Fruit fly (Drosophila melanogaster) Kc167 (cell line): ENCODE results near the gene CG6695.

Source experiments
- Myc ChIP-seq: fragments of >200 bp; optimal IDR thresholded peaks from 2 replicates; lab custom pipeline; 2017; ENCODE audit warnings: missing external identifiers
- Sin3A ChIP-seq: fragments of >200 bp; optimal IDR thresholded peaks from 2 replicates; lab custom pipeline; 2018; ENCODE audit warnings: missing external identifiers
- h ChIP-seq: fragments of >200 bp; optimal IDR thresholded peaks from 3 replicates; lab custom pipeline; 2018; ENCODE audit warnings: missing external identifiers
- insv ChIP-seq: fragments of >200 bp; optimal IDR thresholded peaks from 3 replicates; lab custom pipeline; 2018; ENCODE audit warnings: missing external identifiers
- psq ChIP-seq: fragments of >200 bp; optimal IDR thresholded peaks from 2 replicates; lab custom pipeline; 2017; ENCODE audit warnings: missing external identifiers
- ttk ChIP-seq: sonication (Bioruptor generic); optimal IDR thresholded peaks from 2 replicates; lab custom pipeline; 2017; ENCODE audit warnings: missing external identifiers

Gene CG6695

DNA sequence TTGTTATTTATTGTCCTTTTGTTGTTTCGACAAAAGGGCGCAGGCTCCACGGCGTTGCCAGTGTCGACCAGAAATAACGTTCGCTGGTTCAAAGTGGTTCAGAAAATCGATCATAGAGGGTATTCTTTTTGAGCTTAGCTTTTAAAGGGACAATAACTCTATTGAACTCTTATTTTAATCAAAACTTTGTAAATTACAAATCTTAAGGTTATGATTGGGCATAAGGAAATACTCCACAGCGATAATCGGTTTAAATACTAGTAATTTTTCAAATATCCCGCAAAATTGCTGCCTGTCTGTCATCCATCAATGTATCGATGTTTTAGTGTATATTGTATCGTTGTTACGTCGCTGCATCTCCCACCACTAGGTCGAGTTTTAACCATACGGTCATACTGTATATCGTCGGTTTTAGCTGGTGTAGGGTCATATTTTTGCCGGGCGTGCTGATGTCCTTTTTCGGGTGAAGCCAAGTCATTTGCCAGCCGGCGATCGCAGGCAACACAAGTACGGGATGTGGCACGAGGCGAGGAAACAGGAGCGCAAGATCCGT, at the start of gene CG6695, which contains the start of gene CG31125:
TSS of gene CG6695 (plus strand) at position 391 of the 553 bp plus-strand sequence.
TSS of gene CG31125 (minus strand) at position 51 of the 553 bp plus-strand sequence.
- TF ChIP-seq psq (lab: Kevin White, UChicago), result no peak
- TF ChIP-seq Myc (lab: Kevin White, UChicago), result no peak
- TF ChIP-seq h, result no peak
- no peak for TF ChIP-seq ttk (lab: Kevin White, UChicago)
- no peak for TF ChIP-seq Sin3A (lab: Kevin White, UChicago)
- TF ChIP-seq insv (lab: Kevin White, UChicago), result no peak

DNA sequence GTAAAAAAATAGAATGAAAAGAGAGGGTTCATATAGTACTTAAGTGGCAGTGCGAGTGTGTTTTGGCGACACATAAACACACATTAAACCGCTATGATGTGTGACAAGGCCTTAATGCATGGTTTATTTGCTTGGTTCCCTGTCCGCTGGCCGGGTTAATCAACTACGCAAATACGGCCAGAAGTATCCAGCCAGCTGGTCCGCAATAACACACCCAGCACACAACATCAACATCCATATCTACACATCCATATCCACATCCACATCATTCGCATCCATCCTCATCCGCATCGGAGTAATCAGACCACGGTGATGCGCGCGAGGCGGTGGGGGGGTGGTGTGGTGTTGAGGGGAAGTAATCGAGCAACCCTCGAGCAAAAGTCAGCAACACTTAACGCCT, 48.1 kb upstream of the CG6695 start:
- TF ChIP-seq Sin3A (lab: Kevin White, UChicago), result no peak
- no peak for TF ChIP-seq psq (lab: Kevin White, UChicago)
- no peak for TF ChIP-seq Myc (lab: Kevin White, UChicago)
- no peak for TF ChIP-seq h
- no peak for TF ChIP-seq ttk (lab: Kevin White, UChicago)
- no peak for TF ChIP-seq insv (lab: Kevin White, UChicago)

DNA sequence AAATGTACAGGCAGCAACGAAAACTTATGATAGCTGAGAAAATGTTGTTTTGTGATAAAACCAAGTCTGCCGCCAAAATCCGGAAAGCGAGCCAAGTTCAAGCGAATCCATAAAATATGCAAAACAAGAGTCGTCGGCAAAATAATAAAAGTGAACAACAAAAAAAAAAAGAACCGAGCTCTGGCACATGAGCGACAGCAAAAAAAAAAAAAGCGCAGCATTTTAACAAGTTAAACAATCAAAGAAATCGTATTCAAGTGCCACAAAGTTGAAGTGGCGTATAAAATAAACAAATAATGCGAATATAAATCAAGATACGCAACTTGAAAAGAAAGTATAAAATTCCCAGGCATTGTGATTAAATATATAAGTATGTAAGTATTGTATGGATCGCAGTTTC, 46.6 kb upstream of the CG6695 start:
- TF ChIP-seq psq (lab: Kevin White, UChicago) (no peak), h (no peak), insv (lab: Kevin White, UChicago) (no peak), Sin3A (lab: Kevin White, UChicago) (no peak)

DNA sequence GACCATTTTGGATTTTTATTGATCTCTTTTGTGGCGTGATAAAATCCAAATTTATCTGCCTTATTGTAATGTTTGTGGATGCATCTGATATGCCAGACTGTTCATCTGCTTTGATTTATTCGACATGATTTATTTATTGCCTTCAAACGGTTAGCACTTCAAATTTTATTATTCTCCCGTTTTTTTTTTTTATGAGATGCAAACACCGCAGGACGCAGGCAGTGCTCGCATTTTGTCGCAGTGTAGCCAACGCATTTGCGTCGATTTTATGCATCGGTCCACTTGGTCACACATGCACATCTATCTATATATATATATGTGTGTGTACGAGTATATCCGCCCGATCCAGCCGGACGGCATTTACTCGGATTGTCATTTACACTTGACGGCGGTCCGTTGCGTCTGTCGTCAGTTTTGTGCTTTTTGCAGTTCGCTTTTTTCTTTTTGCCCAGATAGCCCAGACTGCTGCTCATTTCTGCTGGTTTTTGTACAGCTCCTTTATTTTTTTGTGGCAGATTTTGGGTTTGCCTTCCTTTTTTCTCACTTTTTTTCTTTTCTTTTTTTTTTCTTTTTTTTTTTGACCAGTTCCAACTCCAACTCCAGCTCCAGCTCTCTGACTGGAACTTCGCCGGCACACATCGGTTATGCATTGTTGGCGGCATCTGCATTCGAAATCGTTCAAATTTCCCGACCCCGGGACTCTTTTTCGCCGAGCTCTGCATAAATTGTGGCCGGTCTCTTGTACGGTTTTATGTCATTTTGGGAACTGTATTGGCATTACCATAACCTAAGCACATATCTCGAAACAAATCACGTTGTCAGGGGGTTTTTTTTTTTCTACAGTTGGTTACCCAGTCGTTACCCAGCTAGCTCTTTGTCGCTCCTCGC, 40.9 kb upstream of the CG6695 start:
- TF ChIP-seq Myc (lab: Kevin White, UChicago), result no peak
- no peak for TF ChIP-seq insv (lab: Kevin White, UChicago)
- no peak for TF ChIP-seq Sin3A (lab: Kevin White, UChicago)
- no peak for TF ChIP-seq psq (lab: Kevin White, UChicago)
- TF ChIP-seq ttk (lab: Kevin White, UChicago), result no peak
- no peak for TF ChIP-seq h

DNA sequence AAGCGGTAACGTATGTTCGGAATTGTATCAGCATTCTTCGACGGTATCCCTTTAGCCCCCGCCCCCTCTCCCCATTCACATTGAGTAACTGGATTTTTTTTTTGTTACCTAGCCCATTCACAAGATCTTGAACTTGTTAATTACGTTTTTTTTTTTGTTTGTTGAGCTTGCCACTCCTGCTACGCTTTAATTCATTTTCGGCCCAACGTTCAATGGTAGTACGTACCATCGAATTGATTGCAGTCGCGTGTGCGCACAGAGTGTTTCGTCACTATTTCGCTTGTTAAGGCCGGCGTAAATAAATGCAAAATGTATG, 40.3 kb upstream of the CG6695 start:
- TF ChIP-seq Myc (lab: Kevin White, UChicago) (no peak), h (no peak), ttk (lab: Kevin White, UChicago) (no peak), psq (lab: Kevin White, UChicago) (no peak), Sin3A (lab: Kevin White, UChicago) (no peak), insv (lab: Kevin White, UChicago) (no peak)

DNA sequence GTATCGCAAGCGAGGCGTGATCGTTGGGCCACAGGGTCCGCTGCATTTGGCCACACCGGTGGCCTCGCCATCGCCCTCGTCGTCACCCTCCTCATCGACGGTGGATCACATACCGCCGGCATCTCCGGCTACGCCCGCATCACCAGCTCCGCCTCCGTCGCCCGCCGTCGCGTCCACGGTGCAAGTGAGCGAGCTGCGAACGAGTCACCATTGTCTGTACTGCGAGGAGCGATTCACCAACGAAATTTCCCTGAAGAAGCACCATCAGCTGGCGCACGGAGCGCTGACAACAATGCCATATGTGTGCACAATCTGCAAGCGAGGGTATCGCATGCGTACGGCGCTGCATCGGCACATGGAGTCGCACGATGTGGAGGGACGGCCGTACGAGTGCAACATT, 34.4 kb upstream of the CG6695 start:
- no peak for TF ChIP-seq psq (lab: Kevin White, UChicago)
- no peak for TF ChIP-seq ttk (lab: Kevin White, UChicago)
- no peak for TF ChIP-seq Myc (lab: Kevin White, UChicago)
- TF ChIP-seq insv (lab: Kevin White, UChicago), result no peak
- no peak for TF ChIP-seq Sin3A (lab: Kevin White, UChicago)
- no peak for TF ChIP-seq h

DNA sequence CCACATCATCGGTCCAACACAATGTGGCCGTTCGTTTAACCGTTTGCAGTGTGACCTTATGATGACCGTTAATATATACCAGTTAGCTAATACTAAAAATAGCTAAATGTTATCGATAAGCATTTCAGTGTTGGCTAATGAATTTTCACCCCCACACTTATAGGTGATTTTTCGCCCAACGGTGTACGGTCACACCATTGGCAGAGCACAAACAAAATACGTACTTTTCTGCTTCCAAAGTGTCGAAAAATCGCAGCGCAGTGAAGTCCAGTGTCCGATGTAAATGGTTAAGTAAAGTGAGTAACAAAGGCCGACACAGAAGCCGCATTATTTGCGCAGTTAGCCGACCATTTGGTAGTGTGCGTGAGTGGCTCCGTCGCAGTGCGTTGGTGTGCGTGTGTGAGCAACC, 29.4 kb upstream of the CG6695 start, which contains the start of the genes Syx18 and atl:
TSS of gene Syx18 (minus strand) at position 46 of the 409 bp plus-strand sequence.
TSS of gene atl (plus strand) at position 155 of the 409 bp plus-strand sequence.
- TF ChIP-seq ttk (lab: Kevin White, UChicago) (no peak), Myc (lab: Kevin White, UChicago) (no peak), insv (lab: Kevin White, UChicago) (no peak), psq (lab: Kevin White, UChicago) (no peak), h (no peak), Sin3A (lab: Kevin White, UChicago) (no peak)

DNA sequence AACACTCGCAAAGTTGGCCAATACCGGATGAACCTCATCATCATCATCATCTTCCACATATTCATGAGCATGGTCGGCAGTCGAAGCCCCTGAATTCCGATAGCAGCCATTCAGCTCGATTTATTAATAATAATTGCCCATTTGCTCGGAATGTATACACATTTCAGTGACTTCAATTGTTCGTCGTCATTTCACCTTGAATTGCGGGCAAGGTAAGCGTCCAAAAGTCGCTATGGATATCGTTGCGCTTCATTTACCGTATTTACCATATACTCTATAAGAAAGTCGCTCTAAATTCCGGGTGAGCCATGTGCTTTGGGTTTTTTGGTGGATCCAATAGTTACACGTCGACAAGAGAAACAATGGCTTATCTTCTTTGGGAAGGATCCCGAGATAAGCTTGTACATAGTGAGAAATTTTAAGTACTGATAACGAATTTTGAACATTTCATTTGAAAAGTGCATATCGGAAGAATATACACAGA, 28.9 kb upstream of the CG6695 start:
- TF ChIP-seq Sin3A (lab: Kevin White, UChicago) (no peak), Myc (lab: Kevin White, UChicago) (no peak), h (no peak), psq (lab: Kevin White, UChicago) (no peak), ttk (lab: Kevin White, UChicago) (no peak)

DNA sequence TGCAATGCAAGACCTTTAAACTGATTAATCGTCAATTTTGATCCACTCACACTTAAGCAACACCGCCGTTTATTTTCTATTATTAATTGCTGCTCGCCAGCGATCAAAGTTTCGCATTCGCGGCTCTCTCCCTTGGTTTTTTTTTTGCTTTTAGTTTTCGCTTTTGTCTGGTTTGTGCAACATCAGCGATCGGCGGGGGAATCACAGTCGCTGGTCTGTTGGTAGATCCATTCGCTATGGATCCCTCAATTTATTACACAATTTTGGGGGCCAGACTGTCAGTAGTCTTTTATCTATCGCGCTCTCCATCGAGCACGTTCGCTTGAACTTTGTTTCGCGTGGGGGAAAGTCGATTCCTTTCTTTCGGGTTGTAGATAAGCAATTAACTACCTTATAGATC, 28.3 kb upstream of the CG6695 start:
- TF ChIP-seq ttk (lab: Kevin White, UChicago) (no peak), insv (lab: Kevin White, UChicago) (no peak), Sin3A (lab: Kevin White, UChicago) (no peak)

DNA sequence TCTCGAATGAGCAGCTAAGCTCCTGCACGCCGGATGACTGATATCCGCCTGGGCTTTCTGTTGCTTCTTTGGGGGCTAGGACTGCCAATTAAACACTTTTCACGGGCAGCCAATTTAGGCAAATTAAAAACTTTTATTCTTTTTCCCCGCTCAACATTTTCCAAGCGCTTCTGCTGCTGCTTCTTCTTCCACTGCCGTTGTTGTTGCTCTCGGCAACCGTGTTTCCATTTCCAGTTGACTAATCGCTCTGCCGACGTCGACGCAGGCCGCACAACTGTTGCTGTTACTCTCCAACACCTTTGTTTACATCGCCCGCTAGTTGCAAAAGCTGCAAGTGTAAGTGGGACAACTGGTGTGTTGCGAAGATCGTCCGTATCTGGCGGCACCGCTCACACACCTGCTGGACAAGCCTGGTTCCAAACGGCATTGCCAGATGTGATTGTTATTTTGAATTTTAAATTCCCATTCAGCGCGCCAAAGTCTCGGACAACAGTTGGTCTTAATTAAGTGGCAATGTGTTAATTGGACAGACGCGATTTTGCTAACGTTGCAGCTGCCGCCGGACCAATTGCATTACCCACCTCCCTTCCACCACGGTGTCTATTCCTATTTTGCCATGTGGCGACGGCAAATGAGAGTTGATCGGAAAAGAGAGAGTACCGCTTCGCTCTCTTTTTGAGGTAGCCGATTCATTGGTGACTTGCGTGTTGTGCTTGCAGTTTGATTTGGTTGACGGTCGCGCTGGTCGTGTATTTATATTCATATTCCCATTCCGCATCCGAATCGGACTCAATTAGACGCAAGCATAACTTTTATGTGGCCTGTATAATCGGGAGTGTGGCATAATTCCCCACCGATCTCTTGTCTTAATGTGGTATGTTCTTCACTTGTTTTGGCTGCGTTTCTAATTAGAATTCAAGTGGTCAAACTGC, 24.8 kb upstream of the CG6695 start, which contains the start of gene Wsck:
TSS of gene Wsck (minus strand) at position 199 of the 932 bp plus-strand sequence.
- TF ChIP-seq h (no peak), ttk (lab: Kevin White, UChicago) (no peak), Myc (lab: Kevin White, UChicago) (no peak), Sin3A (lab: Kevin White, UChicago) (no peak), psq (lab: Kevin White, UChicago) (no peak), insv (lab: Kevin White, UChicago) (no peak)

DNA sequence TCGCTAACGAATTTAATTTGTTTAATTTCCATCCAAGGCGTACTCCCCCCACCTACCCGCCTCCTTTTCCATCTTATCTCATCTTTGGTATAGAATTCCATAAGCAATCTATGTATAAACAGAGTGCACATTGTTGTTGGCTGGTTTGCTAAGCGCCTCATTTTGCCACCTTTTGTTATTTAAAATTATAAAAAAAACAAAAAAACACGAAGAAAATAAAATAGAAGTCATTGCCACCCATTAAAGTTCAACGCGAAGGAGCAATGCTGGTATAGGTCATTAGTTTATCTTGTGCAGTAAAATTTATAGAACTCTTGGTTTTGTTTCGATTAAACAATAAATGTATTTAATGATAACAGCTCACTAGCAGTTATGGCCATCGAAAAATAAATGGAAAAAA, 20.6 kb upstream of the CG6695 start:
- TF ChIP-seq Sin3A (lab: Kevin White, UChicago), result no peak
- TF ChIP-seq ttk (lab: Kevin White, UChicago), result no peak
- no peak for TF ChIP-seq psq (lab: Kevin White, UChicago)
- TF ChIP-seq h, result no peak
- no peak for TF ChIP-seq insv (lab: Kevin White, UChicago)
- no peak for TF ChIP-seq Myc (lab: Kevin White, UChicago)
